Worm (Caenorhabditis elegans) whole organism, midembryonic: Measurements from ENCODE around the gene Y39G8B.1.
"Not testable (repeated sequence)": the region's sequence is repeated elsewhere in the genome, so short reads cannot be mapped to it uniquely, and the experiment has no call there.

Source experiments
- T22C8.4 ChIP-seq: fragments of 200-800 bp; sonication (Bioruptor generic); IDR thresholded peaks from 2 replicates; pipeline ENCODE4 v1.3.6; 2022; ENCODE audit warnings: missing genetic modification characterization, missing compliant biosample characterization
- cog-1 ChIP-seq: sonication (generic microtip); optimal IDR thresholded peaks from 2 replicates; lab custom pipeline; 2016; ENCODE audit warnings: missing genetic modification characterization, missing compliant biosample characterization
- flt-1 ChIP-seq: fragments of 200-800 bp; sonication (Bioruptor generic); IDR thresholded peaks from 2 replicates; pipeline ENCODE4 v1.3.6; 2022; ENCODE audit warnings: missing genetic modification characterization, missing compliant biosample characterization
- klf-2 ChIP-seq: fragments of 200-800 bp; sonication (Bioruptor generic); conservative IDR thresholded peaks from 2 replicates; pipeline ENCODE4 v1.3.6; 2022; ENCODE audit warnings: missing genetic modification reagents, missing genetic modification characterization, missing compliant biosample characterization
- ref-1 ChIP-seq: fragments of 200-800 bp; sonication (Bioruptor generic); conservative IDR thresholded peaks from 2 replicates; pipeline ENCODE4 v1.3.6; 2022; ENCODE audit warnings: missing genetic modification reagents, missing genetic modification characterization, missing compliant biosample characterization
- tab-1 ChIP-seq: fragments of 200-800 bp; sonication (Bioruptor generic); IDR thresholded peaks from 2 replicates; pipeline ENCODE4 v1.3.6; 2022; ENCODE audit warnings: missing genetic modification characterization, missing compliant biosample characterization
- ztf-23 ChIP-seq: fragments of 200-800 bp; sonication (Bioruptor generic); IDR thresholded peaks from 2 replicates; pipeline ENCODE4 v1.3.6; 2022; ENCODE audit warnings: missing genetic modification reagents, missing genetic modification characterization, missing compliant biosample characterization
- ztf-29 ChIP-seq: fragments of 200-800 bp; sonication (Bioruptor generic); IDR thresholded peaks from 2 replicates; pipeline ENCODE4 v1.3.6; 2022; ENCODE audit warnings: missing genetic modification reagents, missing genetic modification characterization, missing compliant biosample characterization

DNA sequence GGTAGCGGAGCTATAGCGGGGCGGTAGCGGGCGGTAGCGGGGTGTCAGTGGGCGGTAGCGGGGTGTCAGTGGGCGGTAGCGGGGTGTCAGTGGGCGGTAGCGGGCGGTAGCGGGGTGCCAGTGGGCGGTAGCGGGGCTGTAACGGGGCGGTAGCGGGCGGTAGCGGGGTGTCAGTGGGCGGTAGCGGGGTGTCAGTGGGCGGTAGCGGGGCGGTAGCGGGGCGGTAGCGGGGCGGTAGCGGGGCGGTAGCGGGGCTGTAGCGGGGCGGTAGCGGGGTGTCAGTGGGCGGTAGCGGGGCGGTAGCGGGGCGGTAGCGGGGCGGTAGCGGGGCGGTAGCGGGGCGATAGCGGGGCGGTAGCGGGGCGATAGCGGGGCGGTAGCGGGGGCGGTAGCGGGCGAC, 46.0 kb upstream of the Y39G8B.1 start:
- TF ChIP-seq cog-1; klf-2 (GFP tag; lab: Robert Waterston, UW): not testable (repeated sequence)
- TF ChIP-seq ztf-23 (GFP tag; lab: Robert Waterston, UW), result 0 out of 2 replicates have a peak, but pooled peaks have one; percentile 59
- TF ChIP-seq ref-1, result peak; percentile 51; the same call in 1 of the 2 replicates
- 0 out of 2 replicates have a peak, but pooled peaks have one; percentile 75 for TF ChIP-seq tab-1 (GFP tag; lab: Robert Waterston, UW)
- TF ChIP-seq flt-1 (GFP tag; lab: Robert Waterston, UW), result peak; percentile 76; the same call in 1 of the 2 replicates
- peak; percentile 42; the same call in 1 of the 2 replicates for TF ChIP-seq T22C8.4 (GFP tag; lab: Robert Waterston, UW)
- peak; percentile 19; the same call in 1 of the 2 replicates for TF ChIP-seq ztf-29
